Worm (Caenorhabditis elegans): ENCODE data around the gene stdh-1.
A peak's percentile ranks its signal among the peaks of the same experiment; 100 is the strongest.

The stdh-1 gene

DNA sequence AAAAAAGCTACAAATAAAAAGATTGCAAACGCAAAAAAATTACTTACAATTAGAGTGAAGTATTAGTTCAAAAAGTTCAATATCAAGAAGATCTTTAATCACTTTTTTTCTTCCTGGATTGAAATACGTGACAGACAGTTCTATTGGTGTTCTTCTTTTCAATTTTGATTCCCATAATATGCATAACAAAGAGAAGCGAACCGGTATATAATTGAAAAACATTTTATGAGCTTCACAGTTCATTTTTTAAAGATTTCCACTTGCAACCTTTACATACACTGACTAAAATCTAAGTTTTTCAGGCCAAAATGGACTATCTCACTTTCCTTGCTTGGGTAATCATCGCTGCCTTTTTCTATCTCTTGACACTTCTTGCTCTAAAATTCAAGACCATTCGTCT lies 29.8 kb upstream of the stdh-1 start, which contains the start of gene T22G5.1:
Gene T22G5.1, plus strand, starts transcription at position 301 of the 400 bp plus-strand sequence.
- TF ChIP-seq ceh-28 (tag; optimal IDR thresholded peaks at IDR 0.05) (no peak), nhr-67 (tag; optimal IDR thresholded peaks at IDR 0.05) (no peak), skn-1 (tag; optimal IDR thresholded peaks at IDR 0.05) (no peak), daf-12 (tag; optimal IDR thresholded peaks at IDR 0.05) (no peak), nhr-77 (tag; optimal IDR thresholded peaks at IDR 0.05) (no peak), unc-39 (tag; optimal IDR thresholded peaks at IDR 0.05) (no peak), sea-2 (GFP tag; optimal IDR thresholded peaks at IDR 0.05) (no peak), ceh-82 (tag; optimal IDR thresholded peaks at IDR 0.05) (no peak), egl-27 (tag; optimal IDR thresholded peaks at IDR 0.05) (no peak), ama-1 (optimal IDR thresholded peaks at IDR 0.05) (no peak), elt-1 (tag; optimal IDR thresholded peaks at IDR 0.05) (no peak), nhr-23 (tag; optimal IDR thresholded peaks at IDR 0.05) (no peak), snpc-4 (tag; optimal IDR thresholded peaks at IDR 0.05) (no peak), jun-1 (tag; optimal IDR thresholded peaks at IDR 0.05) (no peak)

ce11 chrV:13878226-13878625 lies 28.1 kb upstream of the stdh-1 start:
- peak; percentile 11 for TF ChIP-seq jun-1 (tag; optimal IDR thresholded peaks at IDR 0.05)
- TF ChIP-seq lin-15B (tag; optimal IDR thresholded peaks at IDR 0.05), result peak; percentile 14
- TF ChIP-seq tbx-2 (tag; optimal IDR thresholded peaks at IDR 0.05), result no peak
- peak; percentile 86 for TF ChIP-seq elt-2 (tag; optimal IDR thresholded peaks at IDR 0.05)
- TF ChIP-seq pqm-1 (tag; optimal IDR thresholded peaks at IDR 0.05), result peak; percentile 93

DNA sequence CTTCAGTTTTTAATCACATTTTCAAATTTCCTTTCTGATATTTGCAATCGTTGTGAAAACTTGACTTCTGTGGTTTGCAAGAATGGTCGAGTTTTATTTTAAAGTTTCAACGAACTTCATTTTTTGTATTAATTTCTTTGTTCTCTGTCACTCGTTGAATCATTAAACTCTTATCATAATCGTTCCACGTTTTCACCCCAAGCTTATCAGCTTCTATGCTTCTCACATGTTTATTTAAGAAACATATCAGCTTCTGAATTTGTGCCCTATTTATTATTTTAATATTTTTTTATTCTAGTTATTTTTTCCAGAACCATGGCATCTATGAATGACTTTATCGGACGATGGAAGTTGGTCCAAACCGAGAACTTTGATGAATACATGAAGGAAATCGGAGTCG lies 27.1 kb upstream of the stdh-1 start, which contains the start of gene lbp-7:
Gene lbp-7, plus strand, starts transcription at position 312 of the 400 bp plus-strand sequence.
- TF ChIP-seq nhr-77 (tag; optimal IDR thresholded peaks at IDR 0.05) (no peak), mdl-1 (tag; optimal IDR thresholded peaks at IDR 0.05) (no peak), elt-2 (tag; optimal IDR thresholded peaks at IDR 0.05) (peak; percentile 93), ceh-16 (tag; optimal IDR thresholded peaks at IDR 0.05) (no peak), nfya-1 (tag; optimal IDR thresholded peaks at IDR 0.05; ENCODE audit: insufficient read depth) (no peak), fkh-2 (tag; optimal IDR thresholded peaks at IDR 0.05) (no peak), egl-27 (tag; optimal IDR thresholded peaks at IDR 0.05) (no peak), unc-39 (tag; optimal IDR thresholded peaks at IDR 0.05) (no peak), ceh-28 (tag; optimal IDR thresholded peaks at IDR 0.05) (no peak), R02D3.7 (tag; optimal IDR thresholded peaks at IDR 0.05) (no peak), nhr-25 (tag; optimal IDR thresholded peaks at IDR 0.05) (no peak), pha-4 (tag; optimal IDR thresholded peaks at IDR 0.05) (peak; percentile 41), jun-1 (tag; optimal IDR thresholded peaks at IDR 0.05) (peak; percentile 23), elt-1 (tag; optimal IDR thresholded peaks at IDR 0.05) (no peak), zag-1 (tag; optimal IDR thresholded peaks at IDR 0.05) (no peak), aly-2 (tag; optimal IDR thresholded peaks at IDR 0.05) (no peak), lsy-12 (tag; optimal IDR thresholded peaks at IDR 0.05) (no peak), snpc-4 (tag; optimal IDR thresholded peaks at IDR 0.05) (no peak), ztf-4 (tag; optimal IDR thresholded peaks at IDR 0.05) (no peak), nhr-43 (tag; optimal IDR thresholded peaks at IDR 0.05; ENCODE audit: poor library complexity, severe bottlenecking) (no peak), ztf-11 (tag; optimal IDR thresholded peaks at IDR 0.05) (no peak), skn-1 (tag; optimal IDR thresholded peaks at IDR 0.05) (no peak), nhr-237 (tag; optimal IDR thresholded peaks at IDR 0.05) (no peak), unc-62 (GFP tag; optimal IDR thresholded peaks at IDR 0.05) (no peak), pqm-1 (tag; optimal IDR thresholded peaks at IDR 0.05) (peak; percentile 94)

ce11 chrV:13880163-13880562 lies 26.1 kb upstream of the stdh-1 start:
- TF ChIP-seq ztf-4 (tag; optimal IDR thresholded peaks at IDR 0.05), result no peak
- no peak for TF ChIP-seq nhr-76 (tag; optimal IDR thresholded peaks at IDR 0.05)
- TF ChIP-seq sea-2 (GFP tag; optimal IDR thresholded peaks at IDR 0.05), result no peak
- no peak for TF ChIP-seq R02D3.7 (tag; optimal IDR thresholded peaks at IDR 0.05)
- TF ChIP-seq snpc-4 (tag; optimal IDR thresholded peaks at IDR 0.05), result peak; percentile 28
- peak; percentile 30 for TF ChIP-seq nhr-43 (tag; optimal IDR thresholded peaks at IDR 0.05; ENCODE audit: poor library complexity, severe bottlenecking)
- no peak for TF ChIP-seq ceh-16 (tag; optimal IDR thresholded peaks at IDR 0.05)
- no peak for TF ChIP-seq fkh-2 (tag; optimal IDR thresholded peaks at IDR 0.05)
- no peak for TF ChIP-seq elt-1 (tag; optimal IDR thresholded peaks at IDR 0.05)
- peak; percentile 56 for TF ChIP-seq pha-4 (tag; optimal IDR thresholded peaks at IDR 0.05)
- peak; percentile 63 for TF ChIP-seq lin-15B (tag; optimal IDR thresholded peaks at IDR 0.05)
- no peak for TF ChIP-seq aly-2 (tag; optimal IDR thresholded peaks at IDR 0.05)
- TF ChIP-seq nhr-11 (tag; optimal IDR thresholded peaks at IDR 0.05), result no peak
- TF ChIP-seq ztf-11 (tag; optimal IDR thresholded peaks at IDR 0.05), result no peak
- TF ChIP-seq ceh-9 (tag; optimal IDR thresholded peaks at IDR 0.05), result no peak
- no peak for TF ChIP-seq pqm-1 (tag; optimal IDR thresholded peaks at IDR 0.05)
- TF ChIP-seq nfya-1 (tag; optimal IDR thresholded peaks at IDR 0.05; ENCODE audit: insufficient read depth), result peak; percentile 20
- TF ChIP-seq nhr-28 (tag; optimal IDR thresholded peaks at IDR 0.05), result no peak
- peak; percentile 19 for TF ChIP-seq nhr-25 (tag; optimal IDR thresholded peaks at IDR 0.05)
